Worm (Caenorhabditis elegans) whole organism, L3 larva: Measurements from ENCODE around the gene mbk-1.

Experiments
- R02D3.7 ChIP-seq: fragments of 150-350 bp; optimal IDR thresholded peaks from 2 replicates; lab custom pipeline; 2014; ENCODE audit warnings: missing biosample characterization, missing genetic modification characterization
- ZK546.5 ChIP-seq: sonication (generic microtip); optimal IDR thresholded peaks from 2 replicates; lab custom pipeline; 2017; ENCODE audit warnings: missing biosample characterization, missing genetic modification characterization
- aly-2 ChIP-seq: fragments of 150-350 bp; optimal IDR thresholded peaks from 2 replicates; lab custom pipeline; 2014; ENCODE audit warnings: missing biosample characterization, missing genetic modification characterization
- ama-1 ChIP-seq: fragments of 150-350 bp; optimal IDR thresholded peaks from 2 replicates; lab custom pipeline; 2018
- ceh-16 ChIP-seq: sonication (generic microtip); optimal IDR thresholded peaks from 2 replicates; lab custom pipeline; 2017; ENCODE audit warnings: missing biosample characterization, missing genetic modification characterization
- ceh-28 ChIP-seq: fragments of 150-350 bp; optimal IDR thresholded peaks from 2 replicates; lab custom pipeline; 2014; ENCODE audit warnings: missing biosample characterization, missing genetic modification reagents, missing genetic modification characterization
- ceh-82 ChIP-seq: fragments of 150-350 bp; optimal IDR thresholded peaks from 2 replicates; lab custom pipeline; 2014; ENCODE audit warnings: missing biosample characterization, missing genetic modification characterization
- ceh-9 ChIP-seq: sonication (generic microtip); optimal IDR thresholded peaks from 2 replicates; lab custom pipeline; 2018; ENCODE audit warnings: missing biosample characterization, missing genetic modification characterization
- daf-12 ChIP-seq: fragments of 150-350 bp; optimal IDR thresholded peaks from 2 replicates; lab custom pipeline; 2014; ENCODE audit warnings: missing biosample characterization, missing genetic modification reagents, missing genetic modification characterization
- egl-27 ChIP-seq: sonication (generic microtip); optimal IDR thresholded peaks from 4 replicates; lab custom pipeline; 2017; ENCODE audit warnings: missing biosample characterization, missing genetic modification reagents, missing genetic modification characterization
- egl-5 ChIP-seq: fragments of 150-350 bp; optimal IDR thresholded peaks from 2 replicates; lab custom pipeline; 2017; ENCODE audit warnings: missing biosample characterization, missing genetic modification reagents, missing genetic modification characterization, inconsistent platforms
- elt-1 ChIP-seq: fragments of 150-350 bp; optimal IDR thresholded peaks from 2 replicates; lab custom pipeline; 2014; ENCODE audit warnings: missing biosample characterization, missing genetic modification characterization
- elt-2 ChIP-seq: sonication (generic microtip); optimal IDR thresholded peaks from 2 replicates; lab custom pipeline; 2016; ENCODE audit warnings: missing genetic modification reagents, mild to moderate bottlenecking, missing genetic modification characterization, missing compliant biosample characterization
- elt-3 ChIP-seq, 3 experiments: fragments of 150-350 bp in 1 of 3; sonication (generic microtip) in 2 of 3; optimal IDR thresholded peaks; 2 replicates in 2 of 3; 4 replicates in 1 of 3; lab custom pipeline; 2014 to 2017; ENCODE audit warnings: missing biosample characterization in 3 of 3, missing genetic modification characterization in 3 of 3
- eor-1 ChIP-seq, 2 experiments: fragments of 150-350 bp; optimal IDR thresholded peaks; 2 replicates each; lab custom pipeline; 2014 to 2018; ENCODE audit warnings: missing biosample characterization in 2 of 2, missing genetic modification characterization in 2 of 2
- fkh-10 ChIP-seq: sonication (generic microtip); optimal IDR thresholded peaks from 2 replicates; lab custom pipeline; 2017; ENCODE audit warnings: missing biosample characterization, missing genetic modification reagents, missing genetic modification characterization
- fkh-2 ChIP-seq: fragments of 150-350 bp; optimal IDR thresholded peaks from 2 replicates; lab custom pipeline; 2014; ENCODE audit warnings: missing biosample characterization, missing genetic modification reagents, missing genetic modification characterization
- fos-1 ChIP-seq: fragments of 150-350 bp; optimal IDR thresholded peaks from 2 replicates; lab custom pipeline; 2014; ENCODE audit warnings: missing biosample characterization, missing genetic modification characterization
- hmg-11 ChIP-seq: sonication (generic microtip); optimal IDR thresholded peaks from 2 replicates; lab custom pipeline; 2016; ENCODE audit warnings: missing genetic modification characterization, missing compliant biosample characterization
- jun-1 ChIP-seq: fragments of 150-350 bp; optimal IDR thresholded peaks from 2 replicates; lab custom pipeline; 2014; ENCODE audit warnings: missing biosample characterization, missing genetic modification reagents, missing genetic modification characterization
- lin-15B ChIP-seq: fragments of 150-350 bp; optimal IDR thresholded peaks from 2 replicates; lab custom pipeline; 2014; ENCODE audit warnings: missing biosample characterization, missing genetic modification characterization
- lin-39 ChIP-seq: fragments of 150-350 bp; optimal IDR thresholded peaks from 2 replicates; lab custom pipeline; 2018; ENCODE audit warnings: missing biosample characterization, missing genetic modification reagents, missing genetic modification characterization
- lsy-12 ChIP-seq: sonication (generic microtip); optimal IDR thresholded peaks from 2 replicates; lab custom pipeline; 2016; ENCODE audit warnings: mild to moderate bottlenecking, missing genetic modification characterization, missing compliant biosample characterization
- mdl-1 ChIP-seq: fragments of 150-350 bp; optimal IDR thresholded peaks from 2 replicates; lab custom pipeline; 2014; ENCODE audit warnings: missing biosample characterization, missing genetic modification characterization
- mml-1 ChIP-seq: fragments of 150-350 bp; sonication (generic microtip); optimal IDR thresholded peaks from 3 replicates; lab custom pipeline; 2014; ENCODE audit warnings: missing biosample characterization, missing genetic modification characterization
- nfya-1 ChIP-seq: sonication (generic microtip); optimal IDR thresholded peaks from 2 replicates; lab custom pipeline; 2017; ENCODE audit warnings: missing genetic modification characterization, mild to moderate bottlenecking, missing compliant biosample characterization, antibody characterized with exemption, moderate library complexity; ENCODE audit not compliant: insufficient read depth
- nhr-11 ChIP-seq: fragments of 150-350 bp; optimal IDR thresholded peaks from 2 replicates; lab custom pipeline; 2014; ENCODE audit warnings: missing biosample characterization, missing genetic modification characterization
- nhr-12 ChIP-seq: fragments of 150-350 bp; optimal IDR thresholded peaks from 2 replicates; lab custom pipeline; 2014; ENCODE audit warnings: missing biosample characterization, missing genetic modification characterization
- nhr-23 ChIP-seq: fragments of 150-350 bp; optimal IDR thresholded peaks from 2 replicates; lab custom pipeline; 2014; ENCODE audit warnings: missing biosample characterization, missing genetic modification reagents, missing genetic modification characterization
- nhr-237 ChIP-seq: fragments of 150-350 bp; optimal IDR thresholded peaks from 2 replicates; lab custom pipeline; 2014; ENCODE audit warnings: missing biosample characterization, missing genetic modification characterization
- nhr-25 ChIP-seq: sonication (generic microtip); optimal IDR thresholded peaks from 2 replicates; lab custom pipeline; 2017; ENCODE audit warnings: missing biosample characterization, missing genetic modification characterization
- nhr-28 ChIP-seq: fragments of 150-350 bp; optimal IDR thresholded peaks from 2 replicates; lab custom pipeline; 2014; ENCODE audit warnings: missing biosample characterization, missing genetic modification characterization
- nhr-43 ChIP-seq: sonication (generic microtip); optimal IDR thresholded peaks from 2 replicates; lab custom pipeline; 2016; ENCODE audit warnings: mild to moderate bottlenecking, missing genetic modification characterization, missing compliant biosample characterization; ENCODE audit not compliant: poor library complexity, severe bottlenecking
- nhr-67 ChIP-seq: fragments of 150-350 bp; optimal IDR thresholded peaks from 2 replicates; lab custom pipeline; 2014; ENCODE audit warnings: missing biosample characterization, missing genetic modification characterization
- nhr-76 ChIP-seq: fragments of 150-350 bp; sonication (generic microtip); optimal IDR thresholded peaks from 5 replicates; lab custom pipeline; 2014; ENCODE audit warnings: missing biosample characterization, missing genetic modification characterization
- nhr-77 ChIP-seq: fragments of 150-350 bp; optimal IDR thresholded peaks from 2 replicates; lab custom pipeline; 2014; ENCODE audit warnings: missing biosample characterization, missing genetic modification characterization
- pha-4 ChIP-seq: fragments of 150-350 bp; optimal IDR thresholded peaks from 2 replicates; lab custom pipeline; 2014; ENCODE audit warnings: missing biosample characterization, missing genetic modification reagents, missing genetic modification characterization
- pqm-1 ChIP-seq: fragments of 150-350 bp; optimal IDR thresholded peaks from 2 replicates; lab custom pipeline; 2017; ENCODE audit warnings: missing biosample characterization, missing genetic modification characterization, inconsistent platforms
- sea-2 ChIP-seq: fragments of 150-350 bp; sonication (generic microtip); optimal IDR thresholded peaks from 4 replicates; lab custom pipeline; 2014; ENCODE audit warnings: missing biosample characterization, missing genetic modification reagents, missing genetic modification characterization
- skn-1 ChIP-seq: fragments of 150-350 bp; optimal IDR thresholded peaks from 2 replicates; lab custom pipeline; 2014; ENCODE audit warnings: missing biosample characterization, missing genetic modification characterization
- snpc-4 ChIP-seq: fragments of 150-350 bp; optimal IDR thresholded peaks from 2 replicates; lab custom pipeline; 2014; ENCODE audit warnings: missing biosample characterization, missing genetic modification characterization
- tbx-2 ChIP-seq: sonication (generic microtip); optimal IDR thresholded peaks from 2 replicates; lab custom pipeline; 2016; ENCODE audit warnings: mild to moderate bottlenecking, missing genetic modification characterization, missing compliant biosample characterization
- unc-39 ChIP-seq: sonication (generic microtip); optimal IDR thresholded peaks from 4 replicates; lab custom pipeline; 2017; ENCODE audit warnings: missing biosample characterization, missing genetic modification characterization
- unc-62 ChIP-seq: fragments of 150-350 bp; sonication (generic microtip); optimal IDR thresholded peaks from 4 replicates; lab custom pipeline; 2014; ENCODE audit warnings: missing biosample characterization, missing genetic modification reagents, missing genetic modification characterization
- zag-1 ChIP-seq: fragments of 150-350 bp; optimal IDR thresholded peaks from 2 replicates; lab custom pipeline; 2014; ENCODE audit warnings: missing biosample characterization, missing genetic modification characterization
- ztf-11 ChIP-seq: fragments of 150-350 bp; optimal IDR thresholded peaks from 2 replicates; lab custom pipeline; 2014; ENCODE audit warnings: missing biosample characterization, missing genetic modification characterization
- ztf-4 ChIP-seq: fragments of 150-350 bp; optimal IDR thresholded peaks from 2 replicates; lab custom pipeline; 2014; ENCODE audit warnings: missing biosample characterization, missing genetic modification characterization

The mbk-1 gene

DNA sequence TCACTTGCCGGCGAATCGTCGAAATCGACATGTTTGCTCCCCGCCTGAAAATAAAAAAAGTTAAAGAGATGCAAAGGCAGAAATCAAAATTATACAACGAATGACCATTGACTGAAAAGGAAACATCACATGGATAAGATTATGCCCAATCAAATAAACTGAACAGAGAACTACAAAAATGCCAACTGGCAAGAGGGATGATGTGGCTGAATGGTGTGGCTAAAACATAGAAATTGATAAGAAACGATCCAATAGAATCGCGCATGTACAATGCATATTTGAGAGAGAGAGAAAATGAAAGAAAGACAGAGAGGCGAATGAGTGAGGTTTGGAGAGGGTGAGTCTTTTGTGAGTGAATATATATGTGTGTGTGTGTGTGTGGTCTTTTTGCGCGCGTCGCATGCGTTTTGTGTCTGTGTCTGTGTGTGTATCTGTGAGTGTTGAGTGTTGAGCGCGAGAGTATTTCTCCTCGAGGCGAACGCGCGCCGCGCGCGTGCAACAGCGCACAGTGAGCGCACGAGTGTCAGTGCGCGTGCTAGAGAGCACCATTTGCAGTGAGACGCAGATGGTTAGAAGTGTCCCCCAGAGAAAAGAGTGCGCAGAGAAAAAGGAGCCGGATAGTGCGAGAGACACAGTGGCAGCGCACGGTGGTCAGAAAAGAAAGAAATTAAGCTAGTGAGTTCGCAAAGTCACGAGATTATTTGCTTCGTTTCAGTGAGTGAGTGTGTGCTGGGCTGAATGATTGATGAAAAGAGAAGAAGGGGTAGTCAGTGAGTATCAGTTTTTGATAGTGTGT, 5.7 kb downstream of the mbk-1 start, which contains the start of gene epn-1:
epn-1 (minus strand) TSS at position 51 of the 796 bp plus-strand sequence.
- TF ChIP-seq jun-1 (tag; lab: Kevin White, UChicago) (peak; percentile 99), nhr-11 (tag; lab: Kevin White, UChicago) (peak; percentile 94), skn-1 (tag; lab: Kevin White, UChicago) (peak; percentile 64), R02D3.7 (peak; percentile 82), nhr-237 (tag; lab: Kevin White, UChicago) (peak; percentile 46), nhr-77 (peak; percentile 81), daf-12 (tag; lab: Kevin White, UChicago) (peak; percentile 84), elt-1 (tag; lab: Kevin White, UChicago) (peak; percentile 82), fkh-2 (tag; lab: Kevin White, UChicago) (peak; percentile 49), zag-1 (tag; lab: Kevin White, UChicago) (peak; percentile 82), lin-15B (tag; lab: Kevin White, UChicago) (peak; percentile 81), ceh-28 (tag; lab: Kevin White, UChicago) (peak; percentile 90), nhr-28 (no peak), egl-27 (peak; percentile 92), ztf-4 (peak; percentile 77), mml-1 (tag; lab: Kevin White, UChicago) (peak; percentile 73), aly-2 (tag; lab: Kevin White, UChicago) (no peak), egl-5 (tag; lab: Kevin White, UChicago) (peak; percentile 91), lin-39 (tag; lab: Kevin White, UChicago) (peak; percentile 97), hmg-11 (tag; lab: Kevin White, UChicago) (peak; percentile 95), pha-4 (peak; percentile 93), sea-2 (peak; percentile 70), snpc-4 (tag; lab: Kevin White, UChicago) (peak; percentile 69), ama-1 (lab: Kevin White, UChicago) (no peak), nhr-23 (peak; percentile 91), unc-62 (GFP tag; lab: Kevin White, UChicago) (peak; percentile 96), nhr-12 (tag; lab: Kevin White, UChicago) (no peak), ceh-9 (tag; lab: Kevin White, UChicago) (no peak), ztf-11 (tag; lab: Kevin White, UChicago) (no peak), elt-2 (tag; lab: Kevin White, UChicago) (peak; percentile 97), pqm-1 (tag; lab: Kevin White, UChicago) (peak; percentile 89), ceh-16 (no peak), ceh-82 (peak; percentile 82), unc-39 (tag; lab: Kevin White, UChicago) (no peak), nhr-43 (tag; lab: Kevin White, UChicago) (peak; percentile 91), ZK546.5 (no peak), lsy-12 (tag; lab: Kevin White, UChicago) (peak; percentile 94), nhr-67 (tag; lab: Kevin White, UChicago) (no peak), eor-1 (tag; optimal IDR thresholded peaks at IDR 0.05; lab: Kevin White, UChicago) (peak in 1 of 2 experiments; percentile 40), nhr-25 (peak; percentile 99), elt-3 (tag; optimal IDR thresholded peaks at IDR 0.05; lab: Kevin White, UChicago) (peak in 2 of 3 experiments; percentile 66 to 73), tbx-2 (tag; lab: Kevin White, UChicago) (peak; percentile 94), nhr-76 (tag; lab: Kevin White, UChicago) (peak; percentile 63), fos-1 (peak; percentile 76), mdl-1 (tag; lab: Kevin White, UChicago) (peak; percentile 99), nfya-1 (tag; lab: Kevin White, UChicago) (peak; percentile 94), fkh-10 (GFP tag; lab: Kevin White, UChicago) (peak; percentile 90)
